Fruit fly (Drosophila melanogaster) S2 (cell line): ENCODE data around the gene CG7655.

Experiments
- CG8478 ChIP-seq: fragments of >200 bp; optimal IDR thresholded peaks from 2 replicates; lab custom pipeline; 2018
- CTCF ChIP-seq, 2 experiments: fragments of >200 bp; optimal IDR thresholded peaks; 2 replicates each; lab custom pipeline; 2018

The CG7655 gene

dm6 chr3R:17714773-17715344, 32.4 kb downstream of the CG7655 start:
- TF ChIP-seq CTCF (optimal IDR thresholded peaks at IDR 0.05; lab: Kevin White, UChicago) (no peak), CG8478 (lab: Kevin White, UChicago) (no peak)

- TF ChIP-seq CTCF (optimal IDR thresholded peaks at IDR 0.05; lab: Kevin White, UChicago) (peak; percentile 24 to 41), CG8478 (lab: Kevin White, UChicago) (no peak)
These were observed 34.6 kb downstream of the CG7655 start for dm6 chr3R:17716858-17717596.

- TF ChIP-seq CG8478 (lab: Kevin White, UChicago) (no peak), CTCF (optimal IDR thresholded peaks at IDR 0.05; lab: Kevin White, UChicago) (peak in 1 of 2 experiments; percentile 13)
These were observed 35.7 kb downstream of the CG7655 start, which contains the start of gene osa for dm6 chr3R:17718051-17718693. osa (minus strand) TSS chr3R:17718350.

dm6 chr3R:17718760-17719625, 36.5 kb downstream of the CG7655 start, which contains the start of gene Pxt:
Pxt (plus strand) TSS chr3R:17719454.
- TF ChIP-seq CG8478 (lab: Kevin White, UChicago) (no peak), CTCF (optimal IDR thresholded peaks at IDR 0.05; lab: Kevin White, UChicago) (peak in 1 of 2 experiments; percentile 30)

dm6 chr3R:17724963-17725362, 42.5 kb downstream of the CG7655 start, which contains the start of gene Atg8b:
Atg8b (minus strand) TSS chr3R:17725063.
- TF ChIP-seq CTCF (optimal IDR thresholded peaks at IDR 0.05; lab: Kevin White, UChicago) (no peak), CG8478 (lab: Kevin White, UChicago) (no peak)

dm6 chr3R:17725558-17725957, 43.1 kb downstream of the CG7655 start, which contains the start of gene Lgr1:
Lgr1 (plus strand) TSS chr3R:17725777.
- no peak for TF ChIP-seq CG8478 (lab: Kevin White, UChicago)
- TF ChIP-seq CTCF (optimal IDR thresholded peaks at IDR 0.05; lab: Kevin White, UChicago) = no peak

dm6 chr3R:17733261-17733660, 50.8 kb downstream of the CG7655 start, which contains the start of gene CG14321:
CG14321 (plus strand) TSS chr3R:17733598.
- no peak for TF ChIP-seq CG8478 (lab: Kevin White, UChicago)
- peak; percentile 97 to 99 for TF ChIP-seq CTCF (optimal IDR thresholded peaks at IDR 0.05; lab: Kevin White, UChicago)
